Worm (Caenorhabditis elegans): ENCODE data around the gene mpst-1.

Gene mpst-1

DNA sequence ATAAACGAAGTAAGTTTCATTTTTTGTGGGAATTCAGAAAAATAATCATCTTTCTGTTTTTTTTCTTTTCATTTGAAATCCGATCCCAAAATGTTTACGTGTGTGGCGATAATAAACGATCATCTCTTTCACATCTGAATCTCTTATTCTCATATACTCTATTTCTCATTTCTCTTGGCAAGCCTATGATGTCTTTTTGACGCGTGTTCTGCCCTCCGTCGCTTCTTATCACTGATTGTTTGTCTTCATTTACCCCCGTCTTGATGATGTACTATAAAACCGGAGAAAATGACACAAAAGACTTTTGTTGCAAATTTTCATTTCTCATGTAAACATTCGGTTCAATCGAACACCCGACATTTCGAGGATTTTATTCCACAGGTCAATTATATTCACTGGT lies 49.0 kb downstream of the mpst-1 start:
- TF ChIP-seq unc-62 (GFP tag; optimal IDR thresholded peaks at IDR 0.05): no peak

DNA sequence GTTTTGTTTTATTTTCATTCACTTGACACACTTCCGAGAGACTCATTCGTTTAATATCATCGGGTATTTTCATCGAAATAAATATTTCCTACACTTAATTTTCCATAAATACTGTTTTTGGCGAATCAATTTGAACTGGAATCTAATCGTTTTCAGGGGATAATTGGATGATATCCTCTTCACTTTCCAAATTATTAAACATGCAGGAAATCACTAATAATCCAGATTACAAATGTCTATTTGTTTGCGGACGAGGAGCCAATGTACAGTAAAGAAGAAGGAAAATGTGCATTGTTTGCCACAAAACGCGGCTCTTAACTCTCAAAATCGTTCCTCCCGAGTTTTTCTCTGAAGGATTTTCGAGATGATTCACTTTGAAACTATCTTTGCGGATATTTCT lies 50.3 kb downstream of the mpst-1 start, which contains the start of gene F55A11.6:
Gene F55A11.6, plus strand, starts transcription at position 301 of the 400 bp plus-strand sequence.
- TF ChIP-seq unc-62 (GFP tag; optimal IDR thresholded peaks at IDR 0.05): no peak

Measured in whole organism, dauer.